Worm (Caenorhabditis elegans) whole organism, young adult: ENCODE results near the gene R07E5.15.

Experiments used
- B0019.2 ChIP-seq: fragments of 200-800 bp; sonication (Bioruptor generic); conservative IDR thresholded peaks from 2 replicates; pipeline ENCODE4 v1.3.6; 2022; ENCODE audit warnings: missing genetic modification reagents, missing genetic modification characterization, missing compliant biosample characterization
- B0035.1 ChIP-seq: sonication (generic microtip); optimal IDR thresholded peaks from 2 replicates; lab custom pipeline; 2016; ENCODE audit warnings: missing genetic modification characterization, mild to moderate bottlenecking, missing compliant biosample characterization, missing genotype, missing genetic modification reagents
- aptf-3 ChIP-seq: fragments of 200-800 bp; sonication (Bioruptor generic); IDR thresholded peaks from 2 replicates; pipeline ENCODE4 v1.3.6; 2022; ENCODE audit warnings: missing genetic modification characterization, missing compliant biosample characterization
- atf-7 ChIP-seq: sonication (generic microtip); optimal IDR thresholded peaks from 2 replicates; lab custom pipeline; 2017; ENCODE audit warnings: mild to moderate bottlenecking, missing genetic modification characterization, missing compliant biosample characterization
- athp-1 ChIP-seq: sonication (generic microtip); optimal IDR thresholded peaks from 2 replicates; lab custom pipeline; 2017; ENCODE audit warnings: mild to moderate bottlenecking, missing genetic modification characterization, missing compliant biosample characterization
- die-1 ChIP-seq: sonication (generic microtip); optimal IDR thresholded peaks from 2 replicates; lab custom pipeline; 2016; ENCODE audit warnings: missing genotype, mild to moderate bottlenecking, missing genetic modification characterization, missing compliant biosample characterization
- him-1 ChIP-seq: sonication (generic microtip); optimal IDR thresholded peaks from 2 replicates; lab custom pipeline; 2016; ENCODE audit warnings: missing genotype, missing genetic modification reagents, missing genetic modification characterization, missing compliant biosample characterization
- lin-54 ChIP-seq: fragments of 200-800 bp; sonication (Bioruptor generic); optimal IDR thresholded peaks from 2 replicates; lab custom pipeline; 2018; ENCODE audit warnings: mild to moderate bottlenecking, missing genetic modification characterization, missing compliant biosample characterization
- lir-1 ChIP-seq: fragments of 200-800 bp; sonication (Bioruptor generic); conservative IDR thresholded peaks from 2 replicates; pipeline ENCODE4 v1.3.6; 2022; ENCODE audit warnings: missing genetic modification reagents, missing genetic modification characterization, missing compliant biosample characterization
- lsl-1 ChIP-seq: fragments of 200-800 bp; sonication (Bioruptor generic); optimal IDR thresholded peaks from 2 replicates; lab custom pipeline; 2018; ENCODE audit warnings: mild to moderate bottlenecking, missing genetic modification characterization, moderate library complexity, missing compliant biosample characterization
- snpc-4 ChIP-seq, 5 experiments: fragments of 150-350 bp in 1 of 5; sonication (generic microtip) in 4 of 5; optimal IDR thresholded peaks; 2 replicates each; lab custom pipeline; 2014 to 2018; ENCODE audit warnings: missing genetic modification characterization in 5 of 5, missing biosample characterization in 3 of 5, antibody characterized with exemption in 2 of 5, mild to moderate bottlenecking in 2 of 5, missing compliant biosample characterization in 2 of 5, missing genotype in 2 of 5, moderate library complexity in 2 of 5, missing genetic modification reagents in 1 of 5
- ztf-18 ChIP-seq: sonication (generic microtip); optimal IDR thresholded peaks from 2 replicates; lab custom pipeline; 2016; ENCODE audit warnings: missing genotype, mild to moderate bottlenecking, missing genetic modification characterization, missing compliant biosample characterization

Gene R07E5.15

DNA sequence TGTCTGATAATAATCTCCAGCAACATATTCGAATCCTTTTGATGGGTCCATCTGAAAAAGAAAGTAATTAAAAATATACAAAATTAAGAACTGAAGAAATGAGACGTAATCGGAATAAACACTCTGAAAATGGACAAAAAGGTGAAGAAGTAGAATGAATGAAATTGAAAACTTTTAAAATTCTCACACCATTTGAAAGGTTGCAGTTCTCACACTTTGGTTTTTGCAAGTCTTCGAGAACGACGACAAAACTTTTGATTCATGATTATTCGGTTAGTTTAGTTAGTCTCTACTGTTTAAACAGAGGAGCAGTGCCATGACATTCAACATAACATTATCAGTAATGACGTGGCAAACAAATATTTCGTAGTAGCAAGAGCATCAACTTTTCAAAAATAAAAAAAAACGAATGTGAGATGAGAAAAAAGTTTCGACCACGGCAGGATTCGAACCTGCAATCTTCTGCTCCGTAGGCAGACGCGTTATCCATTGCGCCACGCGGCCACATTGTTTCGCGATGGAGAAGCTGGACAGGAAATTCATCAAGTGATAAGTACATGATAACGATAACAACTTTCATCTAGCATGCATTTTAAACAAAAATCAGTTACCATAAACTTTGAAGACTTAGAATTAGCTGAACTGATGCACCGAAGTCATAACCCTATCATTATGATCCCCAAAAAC lies 48.8 kb downstream of the R07E5.15 start, which contains the start of gene ceh-43 (continued):
- peak; percentile 36 for TF ChIP-seq ztf-18
- TF ChIP-seq snpc-4 (GFP tag; optimal IDR thresholded peaks at IDR 0.05; lab: Kevin White, UChicago) = peak; percentile 11
- peak in 1 of 4 experiments; percentile 17 for TF ChIP-seq snpc-4 (tag; optimal IDR thresholded peaks at IDR 0.05; lab: Kevin White, UChicago)
- TF ChIP-seq aptf-3 (GFP tag; lab: Robert Waterston, UW) = no peak
- no peak for TF ChIP-seq atf-7 (tag; lab: Kevin White, UChicago)
- TF ChIP-seq die-1 (tag; lab: Kevin White, UChicago) = peak; percentile 35
- TF ChIP-seq B0019.2 (GFP tag; lab: Robert Waterston, UW) = peak; percentile 57
- TF ChIP-seq him-1 (tag; lab: Kevin White, UChicago) = peak; percentile 46

ce11 chrIII:4450773-4451423 lies 49.7 kb downstream of the R07E5.15 start:
- no peak for TF ChIP-seq B0035.1 (tag; lab: Kevin White, UChicago)
- no peak for TF ChIP-seq athp-1 (tag; lab: Kevin White, UChicago)
- no peak for TF ChIP-seq lin-54 (GFP tag; lab: Kevin White, UChicago)
- TF ChIP-seq lir-1 = no peak
- no peak for TF ChIP-seq lsl-1
- TF ChIP-seq, all 124 proteins: peak for 0
